Worm (Caenorhabditis elegans): ENCODE measurements around the gene utp-20.

Gene utp-20

DNA sequence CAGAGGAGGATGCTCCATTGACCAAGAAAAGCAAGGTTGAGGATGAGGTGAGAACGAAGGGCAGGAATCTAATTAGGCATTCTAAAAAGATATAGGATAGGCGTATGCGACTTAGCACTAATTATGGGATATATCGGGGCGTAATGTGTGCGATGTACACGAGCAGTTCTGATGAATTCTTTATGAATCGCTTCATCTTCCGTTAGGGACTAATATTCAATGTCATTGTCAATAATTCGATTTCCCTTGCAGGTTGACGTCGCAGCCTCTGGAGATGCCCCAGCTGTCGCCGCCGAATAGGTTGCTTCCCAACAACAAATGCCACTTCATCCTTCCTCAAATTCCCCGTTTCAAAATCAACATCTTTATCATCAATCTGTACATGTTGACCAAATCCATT is 43.0 kb upstream of the utp-20 start:
- TF ChIP-seq unc-62 (GFP tag; optimal IDR thresholded peaks at IDR 0.05) (no peak), jun-1 (tag; optimal IDR thresholded peaks at IDR 0.05) (no peak), sea-2 (GFP tag; optimal IDR thresholded peaks at IDR 0.05) (no peak), nhr-25 (tag; optimal IDR thresholded peaks at IDR 0.05) (no peak), ceh-9 (tag; optimal IDR thresholded peaks at IDR 0.05) (no peak), nhr-11 (tag; optimal IDR thresholded peaks at IDR 0.05) (no peak), pqm-1 (tag; optimal IDR thresholded peaks at IDR 0.05) (no peak), egl-27 (tag; optimal IDR thresholded peaks at IDR 0.05) (no peak), nhr-12 (tag; optimal IDR thresholded peaks at IDR 0.05) (no peak), snpc-4 (tag; optimal IDR thresholded peaks at IDR 0.05) (no peak), lin-39 (tag; optimal IDR thresholded peaks at IDR 0.05) (no peak), pha-4 (tag; optimal IDR thresholded peaks at IDR 0.05) (no peak), zag-1 (tag; optimal IDR thresholded peaks at IDR 0.05) (no peak)

DNA sequence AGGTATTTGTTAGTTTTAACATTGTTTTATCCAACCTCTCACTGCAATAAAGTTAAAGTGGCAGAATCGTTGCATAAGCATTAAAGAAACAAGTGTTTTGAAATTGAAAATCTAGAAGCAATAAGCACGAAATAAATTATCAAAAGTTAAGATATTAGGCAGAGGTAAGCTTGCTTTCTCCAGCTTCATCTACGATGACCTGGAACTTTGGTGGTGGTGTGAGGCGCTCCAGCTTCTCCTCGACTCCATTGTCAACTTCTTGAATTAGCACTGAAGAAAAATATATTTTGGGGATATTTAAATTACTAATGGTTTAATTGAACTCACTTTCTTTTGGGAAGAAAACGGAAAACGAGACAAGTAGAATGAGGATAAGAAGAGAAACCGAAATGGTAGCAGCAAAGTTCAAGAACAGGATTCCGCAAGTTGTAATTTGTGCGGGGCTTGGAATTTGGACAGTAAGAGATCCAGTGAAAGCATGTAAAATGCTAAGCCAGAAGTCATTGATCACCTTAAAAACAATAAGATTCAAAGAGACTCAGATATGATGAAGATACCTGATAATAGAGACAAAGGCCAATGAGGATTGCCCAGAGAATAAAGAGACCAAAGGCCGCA is 42.4 kb upstream of the utp-20 start:
- TF ChIP-seq ama-1 (optimal IDR thresholded peaks at IDR 0.05) (peak; percentile 35), lsy-12 (tag; optimal IDR thresholded peaks at IDR 0.05) (no peak)

DNA sequence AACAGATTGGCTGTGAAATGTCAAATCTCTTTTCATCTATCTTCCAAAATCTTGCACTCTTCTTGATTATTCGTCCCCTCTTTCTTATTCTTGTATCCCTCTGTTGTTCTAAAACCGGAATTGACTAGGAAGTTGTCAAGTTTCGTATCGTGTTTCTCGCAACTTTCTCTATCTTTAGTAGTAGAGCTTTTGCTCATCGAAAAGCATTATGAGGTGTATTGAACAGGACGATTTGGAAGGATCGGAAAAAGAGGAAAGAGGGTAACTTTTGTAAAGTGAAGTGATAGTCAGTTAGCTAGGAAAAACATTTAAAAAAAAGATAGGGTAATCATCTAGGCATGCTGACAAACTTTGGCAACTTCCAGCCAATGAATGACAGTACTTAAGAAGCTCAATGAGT is 39.7 kb upstream of the utp-20 start:
- no peak for TF ChIP-seq ceh-82 (tag; optimal IDR thresholded peaks at IDR 0.05)
- TF ChIP-seq ceh-16 (tag; optimal IDR thresholded peaks at IDR 0.05) = no peak
- no peak for TF ChIP-seq eor-1 (tag; optimal IDR thresholded peaks at IDR 0.05)
- TF ChIP-seq fkh-10 (GFP tag; optimal IDR thresholded peaks at IDR 0.05) = no peak
- no peak for TF ChIP-seq nhr-11 (tag; optimal IDR thresholded peaks at IDR 0.05)
- TF ChIP-seq egl-27 (tag; optimal IDR thresholded peaks at IDR 0.05) = no peak
- TF ChIP-seq elt-2 (tag; optimal IDR thresholded peaks at IDR 0.05) = no peak
- TF ChIP-seq ztf-4 (tag; optimal IDR thresholded peaks at IDR 0.05) = no peak
- TF ChIP-seq ama-1 (optimal IDR thresholded peaks at IDR 0.05) = no peak
- TF ChIP-seq skn-1 (tag; optimal IDR thresholded peaks at IDR 0.05) = no peak
- TF ChIP-seq nhr-67 (tag; optimal IDR thresholded peaks at IDR 0.05) = no peak
- no peak for TF ChIP-seq ZK546.5 (tag; optimal IDR thresholded peaks at IDR 0.05)
- no peak for TF ChIP-seq pqm-1 (tag; optimal IDR thresholded peaks at IDR 0.05)
- TF ChIP-seq nhr-76 (tag; optimal IDR thresholded peaks at IDR 0.05) = no peak
- no peak for TF ChIP-seq pha-4 (tag; optimal IDR thresholded peaks at IDR 0.05)
- TF ChIP-seq nhr-237 (tag; optimal IDR thresholded peaks at IDR 0.05) = no peak
- no peak for TF ChIP-seq lin-15B (tag; optimal IDR thresholded peaks at IDR 0.05)
- no peak for TF ChIP-seq elt-3 (tag; optimal IDR thresholded peaks at IDR 0.05)

DNA sequence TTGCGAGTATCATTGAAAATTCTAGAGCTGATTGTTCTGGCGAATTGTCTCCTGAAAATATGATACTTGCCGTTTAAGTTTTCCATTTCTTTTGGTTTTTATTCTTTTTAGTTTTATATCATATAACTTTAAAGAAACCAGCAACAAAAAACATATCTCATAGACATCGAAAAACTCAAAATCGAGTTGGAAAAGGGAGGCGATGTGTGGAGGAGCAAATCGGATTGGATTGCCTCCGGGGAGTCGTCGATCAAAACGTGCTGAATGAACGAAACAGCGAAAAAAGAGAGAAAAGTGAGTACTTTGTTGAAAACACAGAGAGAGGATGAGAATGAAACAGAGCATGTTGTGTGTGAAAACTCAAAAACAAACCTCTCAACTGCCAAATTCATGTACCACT is 39.0 kb upstream of the utp-20 start:
- TF ChIP-seq nfya-1 (tag; optimal IDR thresholded peaks at IDR 0.05; ENCODE audit: insufficient read depth) (peak; percentile 18), mml-1 (tag; optimal IDR thresholded peaks at IDR 0.05) (no peak)

DNA sequence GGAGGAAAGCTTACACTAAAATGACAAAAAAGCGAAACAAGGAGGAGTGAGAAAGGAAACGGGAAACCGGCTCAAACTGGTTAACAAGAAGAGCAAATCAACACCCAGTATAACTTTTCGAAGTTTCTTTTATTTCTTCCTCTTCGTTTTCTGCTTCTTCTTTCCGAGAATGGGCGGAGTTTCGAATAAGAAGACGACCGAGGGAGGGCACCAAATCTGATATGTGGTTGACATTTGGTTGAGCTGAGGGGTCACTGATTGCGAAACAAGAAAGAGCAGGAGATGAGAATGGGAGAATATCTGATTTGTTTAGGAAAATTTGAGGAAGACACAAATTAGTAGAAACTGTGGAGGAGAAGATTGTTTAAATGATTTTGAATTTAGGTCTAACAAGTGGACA is 37.6 kb upstream of the utp-20 start:
- TF ChIP-seq nfya-1 (tag; optimal IDR thresholded peaks at IDR 0.05; ENCODE audit: insufficient read depth) (peak; percentile 20), egl-27 (tag; optimal IDR thresholded peaks at IDR 0.05) (no peak)

DNA sequence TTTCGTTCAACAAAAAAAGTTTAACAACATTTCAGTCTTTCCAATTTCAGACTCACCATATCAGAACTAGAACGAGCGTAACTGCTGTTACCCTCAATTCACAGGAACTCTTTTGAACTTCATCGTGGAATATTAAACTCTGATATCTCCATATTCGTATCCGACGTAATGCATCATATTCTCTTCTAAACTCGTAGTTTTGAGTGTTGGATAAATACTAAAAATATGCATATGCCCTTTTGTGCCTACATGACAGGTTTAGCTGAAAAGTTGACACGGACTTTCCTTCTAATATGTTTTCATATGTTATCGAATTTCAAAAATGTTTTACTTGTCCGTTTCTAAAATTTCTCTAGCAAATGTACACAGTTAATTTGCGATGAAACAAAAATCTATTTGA is 37.1 kb upstream of the utp-20 start, which contains the start of gene twk-49:
Gene twk-49, minus strand, starts transcription at position 101 of the 400 bp plus-strand sequence.
- no peak for TF ChIP-seq nhr-25 (tag; optimal IDR thresholded peaks at IDR 0.05)
- no peak for TF ChIP-seq lin-15B (tag; optimal IDR thresholded peaks at IDR 0.05)
- TF ChIP-seq ZK546.5 (tag; optimal IDR thresholded peaks at IDR 0.05) = no peak
- TF ChIP-seq lsy-12 (tag; optimal IDR thresholded peaks at IDR 0.05) = no peak
- TF ChIP-seq zag-1 (tag; optimal IDR thresholded peaks at IDR 0.05) = no peak
- no peak for TF ChIP-seq nhr-23 (tag; optimal IDR thresholded peaks at IDR 0.05)
- no peak for TF ChIP-seq ama-1 (optimal IDR thresholded peaks at IDR 0.05)
- no peak for TF ChIP-seq lin-39 (tag; optimal IDR thresholded peaks at IDR 0.05)
- no peak for TF ChIP-seq egl-27 (tag; optimal IDR thresholded peaks at IDR 0.05)
- no peak for TF ChIP-seq nhr-237 (tag; optimal IDR thresholded peaks at IDR 0.05)
- no peak for TF ChIP-seq ceh-9 (tag; optimal IDR thresholded peaks at IDR 0.05)
- TF ChIP-seq aly-2 (tag; optimal IDR thresholded peaks at IDR 0.05) = no peak
- no peak for TF ChIP-seq pha-4 (tag; optimal IDR thresholded peaks at IDR 0.05)
- TF ChIP-seq fkh-10 (GFP tag; optimal IDR thresholded peaks at IDR 0.05) = no peak
- no peak for TF ChIP-seq nhr-43 (tag; optimal IDR thresholded peaks at IDR 0.05; ENCODE audit: poor library complexity, severe bottlenecking)

All from whole organism, L3 larva.